Fruit fly (Drosophila melanogaster): ENCODE data around the gene CG9536.

- TF ChIP-seq GATAd (GFP tag; optimal IDR thresholded peaks at IDR 0.05) (no peak), dl (GFP tag; optimal IDR thresholded peaks at IDR 0.05; ENCODE audit: insufficient read depth in 1 of 2, partially characterized antibody in 2 of 2) (no peak), lola (GFP tag; optimal IDR thresholded peaks at IDR 0.05) (no peak), CG9705 (GFP tag; optimal IDR thresholded peaks at IDR 0.05) (peak; percentile 28), OdsH (GFP tag; optimal IDR thresholded peaks at IDR 0.05) (peak; percentile 55), woc (GFP tag; optimal IDR thresholded peaks at IDR 0.05) (no peak), jim (GFP tag; optimal IDR thresholded peaks at IDR 0.05) (no peak), Abd-B (GFP tag; optimal IDR thresholded peaks at IDR 0.05) (no peak), N (GFP tag; optimal IDR thresholded peaks at IDR 0.05) (no peak), foxo (GFP tag; optimal IDR thresholded peaks at IDR 0.05) (peak in 1 of 2 experiments; percentile 47), br (GFP tag; optimal IDR thresholded peaks at IDR 0.05) (peak; percentile 28), Myc (optimal IDR thresholded peaks at IDR 0.05) (no peak), dsf (GFP tag; optimal IDR thresholded peaks at IDR 0.05; ENCODE audit: borderline replicate concordance) (peak; percentile 49), psq (GFP tag; optimal IDR thresholded peaks at IDR 0.05) (peak; percentile 36)
Measured at dm6 chr2L:6488676-6489140, 11.9 kb upstream of the CG9536 start, which contains the start of the genes KFase and epsilonCOP.
